Fruit fly (Drosophila melanogaster) whole organism, embryonic: ENCODE results near the gene Lerp.
A peak's percentile ranks its signal among the peaks of the same experiment; 100 is the strongest.

ENCODE experiments used
- ATbp ChIP-seq: fragments of 200-800 bp; sonication (Bioruptor generic); optimal IDR thresholded peaks from 2 replicates; lab custom pipeline; 2017; ENCODE audit warnings: missing biosample characterization, mild to moderate bottlenecking, missing genetic modification characterization, missing genetic modification reagents
- Asciz ChIP-seq: fragments of 200-800 bp; sonication (Bioruptor generic); optimal IDR thresholded peaks from 2 replicates; lab custom pipeline; 2017; ENCODE audit warnings: missing biosample characterization, mild to moderate bottlenecking, missing genetic modification characterization, missing genetic modification reagents
- Atf3 ChIP-seq: fragments of 200-800 bp; sonication (Bioruptor generic); optimal IDR thresholded peaks from 3 replicates; lab custom pipeline; 2016; ENCODE audit warnings: missing biosample characterization, missing genetic modification characterization
- CG10959 ChIP-seq: fragments of 200-800 bp; sonication (Bioruptor generic); IDR thresholded peaks from 2 replicates; pipeline ENCODE4 v1.3.6; 2022; ENCODE audit warnings: missing biosample characterization, missing genetic modification characterization
- CG11398 ChIP-seq: fragments of 200-800 bp; sonication (Bioruptor generic); optimal IDR thresholded peaks from 2 replicates; lab custom pipeline; 2016; ENCODE audit warnings: missing biosample characterization, missing genetic modification characterization
- CG11504 ChIP-seq: fragments of 200-800 bp; sonication (Bioruptor generic); optimal IDR thresholded peaks from 3 replicates; lab custom pipeline; 2019; ENCODE audit warnings: missing biosample characterization, mild to moderate bottlenecking, missing genetic modification characterization, moderate library complexity
- CG13894 ChIP-seq: fragments of 200-800 bp; sonication (Bioruptor generic); optimal IDR thresholded peaks from 3 replicates; lab custom pipeline; 2018; ENCODE audit warnings: missing biosample characterization, mild to moderate bottlenecking, missing genetic modification characterization, moderate library complexity
- CG14050 ChIP-seq: fragments of 200-800 bp; sonication (Bioruptor generic); IDR thresholded peaks from 3 replicates; pipeline ENCODE4 v1.3.6; 2022; ENCODE audit warnings: missing biosample characterization, missing genetic modification characterization
- CG15073 ChIP-seq: fragments of 200-800 bp; sonication (Bioruptor generic); optimal IDR thresholded peaks from 2 replicates; lab custom pipeline; 2016; ENCODE audit warnings: missing biosample characterization, missing genetic modification characterization
- CG15696 ChIP-seq: fragments of 200-800 bp; sonication (Bioruptor generic); optimal IDR thresholded peaks from 2 replicates; lab custom pipeline; 2019; ENCODE audit warnings: missing biosample characterization, mild to moderate bottlenecking, missing genetic modification characterization, moderate library complexity
- CG16815 ChIP-seq: fragments of 200-800 bp; sonication (Bioruptor generic); optimal IDR thresholded peaks from 3 replicates; lab custom pipeline; 2017; ENCODE audit warnings: missing biosample characterization, mild to moderate bottlenecking, missing genetic modification characterization
- CG18619 ChIP-seq: fragments of 200-800 bp; sonication (Bioruptor generic); optimal IDR thresholded peaks from 3 replicates; lab custom pipeline; 2017; ENCODE audit warnings: missing biosample characterization, mild to moderate bottlenecking, missing genetic modification characterization
- CG31365 ChIP-seq: fragments of 200-800 bp; sonication (Bioruptor generic); optimal IDR thresholded peaks from 2 replicates; lab custom pipeline; 2018; ENCODE audit warnings: missing biosample characterization, mild to moderate bottlenecking, missing genetic modification characterization
- CG3163 ChIP-seq: fragments of 200-800 bp; sonication (Bioruptor generic); optimal IDR thresholded peaks from 3 replicates; lab custom pipeline; 2016; ENCODE audit warnings: missing biosample characterization, missing genetic modification characterization
- CG4730 ChIP-seq: fragments of 200-800 bp; sonication (Bioruptor generic); IDR thresholded peaks from 2 replicates; pipeline ENCODE4 v1.3.6; 2022; ENCODE audit warnings: missing biosample characterization, missing genetic modification characterization
- CG7372 ChIP-seq: fragments of 200-800 bp; sonication (Bioruptor generic); IDR thresholded peaks from 2 replicates; pipeline ENCODE4 v1.3.6; 2022; ENCODE audit warnings: missing biosample characterization, missing genetic modification characterization
- CG8765 ChIP-seq: fragments of 200-800 bp; sonication (Bioruptor generic); IDR thresholded peaks from 2 replicates; pipeline ENCODE4 v1.3.6; 2022; ENCODE audit warnings: missing biosample characterization, missing genetic modification characterization
- Deaf1 ChIP-seq: fragments of 200-800 bp; optimal IDR thresholded peaks from 3 replicates; lab custom pipeline; 2019; ENCODE audit warnings: missing biosample characterization, mild to moderate bottlenecking, missing genetic modification characterization, moderate library complexity
- H15 ChIP-seq: fragments of 200-800 bp; sonication (Bioruptor generic); IDR thresholded peaks from 3 replicates; pipeline ENCODE4 v1.3.6; 2022; ENCODE audit warnings: missing biosample characterization, missing genetic modification characterization
- Hsf ChIP-seq: fragments of 200-800 bp; sonication (Bioruptor generic); optimal IDR thresholded peaks from 3 replicates; lab custom pipeline; 2016; ENCODE audit warnings: missing biosample characterization, missing genetic modification characterization
- Lhr ChIP-seq: fragments of 200-800 bp; sonication (Bioruptor generic); optimal IDR thresholded peaks from 3 replicates; lab custom pipeline; 2017; ENCODE audit warnings: mild to moderate bottlenecking, missing biosample characterization, missing genetic modification reagents, missing genetic modification characterization
- Med ChIP-seq: fragments of 200-800 bp; sonication (Bioruptor generic); peaks from one replicate; lab custom pipeline; 2016; ENCODE audit warnings: missing biosample characterization, missing genetic modification characterization, mild to moderate bottlenecking, inconsistent platforms, moderate library complexity
- Pdp1 ChIP-seq, 2 experiments: fragments of 200-800 bp; sonication (Bioruptor generic); optimal IDR thresholded peaks; 3 replicates each; lab custom pipeline; 2016; ENCODE audit warnings: missing biosample characterization in 2 of 2, missing genetic modification characterization in 2 of 2, mild to moderate bottlenecking in 1 of 2, moderate library complexity in 1 of 2
- Rfx ChIP-seq: fragments of 200-800 bp; sonication (Bioruptor generic); IDR thresholded peaks from 2 replicates; pipeline ENCODE4 v1.3.6; 2022; ENCODE audit warnings: missing biosample characterization, missing genetic modification characterization
- Sox100B ChIP-seq: fragments of 200-800 bp; sonication (Bioruptor generic); optimal IDR thresholded peaks from 3 replicates; lab custom pipeline; 2018; ENCODE audit warnings: missing biosample characterization, mild to moderate bottlenecking, missing genetic modification characterization
- Vsx1 ChIP-seq: fragments of 200-800 bp; sonication (Bioruptor generic); optimal IDR thresholded peaks from 2 replicates; lab custom pipeline; 2017; ENCODE audit warnings: missing biosample characterization, mild to moderate bottlenecking, missing genetic modification characterization, missing genetic modification reagents
- ac ChIP-seq: fragments of 200-800 bp; sonication (Bioruptor generic); optimal IDR thresholded peaks from 3 replicates; lab custom pipeline; 2017; ENCODE audit warnings: missing biosample characterization, mild to moderate bottlenecking, missing genetic modification characterization
- aop ChIP-seq: fragments of 200-800 bp; sonication (Bioruptor generic); IDR thresholded peaks from 2 replicates; pipeline ENCODE4 v1.3.6; 2022; ENCODE audit warnings: missing biosample characterization, missing genetic modification characterization
- ara ChIP-seq: fragments of 200-800 bp; sonication (Bioruptor generic); IDR thresholded peaks from 2 replicates; pipeline ENCODE4 v1.3.6; 2022; ENCODE audit warnings: missing biosample characterization, missing genetic modification characterization
- crc ChIP-seq: fragments of 200-800 bp; sonication (Bioruptor generic); optimal IDR thresholded peaks from 2 replicates; lab custom pipeline; 2016; ENCODE audit warnings: missing biosample characterization, missing genetic modification characterization
- dati ChIP-seq: fragments of 200-800 bp; sonication (Bioruptor generic); IDR thresholded peaks from 2 replicates; pipeline ENCODE4 v1.3.6; 2022; ENCODE audit warnings: missing biosample characterization, missing genetic modification characterization
- h ChIP-seq: fragments of >200 bp; optimal IDR thresholded peaks from 2 replicates; lab custom pipeline; 2017
- insv ChIP-seq, 2 experiments: fragments of 200-800 bp; sonication (Bioruptor generic); optimal IDR thresholded peaks; 3 replicates each; lab custom pipeline; 2016 to 2018; ENCODE audit warnings: missing biosample characterization in 2 of 2, missing genetic modification characterization in 2 of 2
- jigr1 ChIP-seq: fragments of 200-800 bp; sonication (Bioruptor generic); IDR thresholded peaks from 3 replicates; pipeline ENCODE4 v1.3.6; 2022; ENCODE audit warnings: missing biosample characterization, missing genetic modification characterization
- knrl ChIP-seq: fragments of 200-800 bp; sonication (Bioruptor generic); IDR thresholded peaks from 3 replicates; pipeline ENCODE4 v1.3.6; 2022; ENCODE audit warnings: missing biosample characterization, missing genetic modification characterization; ENCODE audit not compliant: partially characterized antibody
- lola ChIP-seq, 3 experiments: fragments of >200 bp in 2 of 3; fragments of 200-800 bp in 1 of 3; sonication (Bioruptor generic) in 1 of 3; optimal IDR thresholded peaks; 2 replicates each; lab custom pipeline; 2017 to 2019; ENCODE audit warnings: missing biosample characterization in 3 of 3, missing genetic modification characterization in 3 of 3, mild to moderate bottlenecking in 1 of 3, moderate library complexity in 1 of 3
- nom ChIP-seq: fragments of 200-800 bp; sonication (Bioruptor generic); optimal IDR thresholded peaks from 2 replicates; lab custom pipeline; 2017; ENCODE audit warnings: missing biosample characterization, missing genetic modification characterization, mild to moderate bottlenecking, moderate library complexity, missing genetic modification reagents
- odd ChIP-seq: fragments of 200-800 bp; sonication (Bioruptor generic); optimal IDR thresholded peaks from 2 replicates; lab custom pipeline; 2017; ENCODE audit warnings: missing biosample characterization, mild to moderate bottlenecking, missing genetic modification characterization
- pb ChIP-seq: fragments of 200-800 bp; sonication (Bioruptor generic); optimal IDR thresholded peaks from 3 replicates; lab custom pipeline; 2016; ENCODE audit warnings: missing biosample characterization, missing genetic modification characterization
- pho ChIP-seq: fragments of 200-800 bp; sonication (Bioruptor generic); optimal IDR thresholded peaks from 2 replicates; lab custom pipeline; 2016; ENCODE audit warnings: missing biosample characterization, missing genetic modification characterization
- prd ChIP-seq, 3 experiments: fragments of >200 bp in 2 of 3; fragments of 200-800 bp in 1 of 3; sonication (Bioruptor generic) in 1 of 3; optimal IDR thresholded peaks in 2 of 3; IDR thresholded peaks in 1 of 3; 2 replicates in 2 of 3; 3 replicates in 1 of 3; pipeline versions ENCODE4 v1.3.6 to Lab custom; 2017 to 2022; ENCODE audit warnings: missing biosample characterization in 1 of 3, missing genetic modification characterization in 1 of 3
- ranshi ChIP-seq: fragments of 200-800 bp; sonication (Bioruptor generic); IDR thresholded peaks from 2 replicates; pipeline ENCODE4 v1.3.6; 2022; ENCODE audit warnings: missing biosample characterization, missing genetic modification characterization
- run ChIP-seq: fragments of 200-800 bp; sonication (Bioruptor generic); optimal IDR thresholded peaks from 3 replicates; lab custom pipeline; 2018; ENCODE audit warnings: missing biosample characterization, mild to moderate bottlenecking, missing genetic modification characterization
- sd ChIP-seq: fragments of 200-800 bp; sonication (Bioruptor generic); optimal IDR thresholded peaks from 3 replicates; lab custom pipeline; 2018; ENCODE audit warnings: missing biosample characterization, mild to moderate bottlenecking, missing genetic modification characterization, moderate library complexity
- sens-2 ChIP-seq: fragments of 200-800 bp; sonication (Bioruptor generic); IDR thresholded peaks from 2 replicates; pipeline ENCODE4 v1.3.6; 2022; ENCODE audit warnings: missing biosample characterization, missing genetic modification characterization
- stwl ChIP-seq: fragments of 200-800 bp; sonication (Bioruptor generic); optimal IDR thresholded peaks from 3 replicates; lab custom pipeline; 2018; ENCODE audit warnings: missing biosample characterization, mild to moderate bottlenecking, missing genetic modification characterization, moderate library complexity
- tap ChIP-seq: fragments of 200-800 bp; optimal IDR thresholded peaks from 3 replicates; lab custom pipeline; 2019; ENCODE audit warnings: missing biosample characterization, mild to moderate bottlenecking, missing genetic modification characterization, moderate library complexity
- tio ChIP-seq: fragments of 200-800 bp; sonication (Bioruptor generic); optimal IDR thresholded peaks from 2 replicates; lab custom pipeline; 2017; ENCODE audit warnings: missing biosample characterization, missing genetic modification characterization, inconsistent platforms
- unpg ChIP-seq: fragments of 200-800 bp; sonication (Bioruptor generic); optimal IDR thresholded peaks from 3 replicates; lab custom pipeline; 2018; ENCODE audit warnings: missing biosample characterization, mild to moderate bottlenecking, missing genetic modification characterization, moderate library complexity

The Lerp gene

dm6 chr3R:26875544-26876027 lies 12.7 kb upstream of the Lerp start, which contains the start of gene Rb97D (continued):
- TF ChIP-seq CG15696 (tag; lab: Kevin White, UChicago) (peak; percentile 75), CG18619 (GFP tag; lab: Kevin White, UChicago) (peak; percentile 68), Rfx (peak; percentile 85), nom (peak; percentile 54), CG31365 (tag; lab: Kevin White, UChicago) (peak; percentile 21), aop (no peak), CG7372 (GFP tag; lab: Robert Waterston, UW) (0 out of 2 replicates have a peak, but pooled peaks have one; percentile 6), prd (optimal IDR thresholded peaks at IDR 0.05; lab: Kevin White, UChicago) (no peak), prd (GFP tag; IDR thresholded peaks at IDR 0.05; lab: Robert Waterston, UW) (peak; percentile 74; the same call in 2 of the 3 replicates), H15 (GFP tag; lab: Robert Waterston, UW) (peak; percentile 59; the same call in 1 of the 3 replicates), ATbp (GFP tag; lab: Kevin White, UChicago) (no peak), unpg (GFP tag; lab: Kevin White, UChicago) (peak; percentile 74), CG11398 (GFP tag; lab: Kevin White, UChicago) (peak; percentile 38), pb (GFP tag; lab: Kevin White, UChicago) (peak; percentile 55), h (no peak), Med (GFP tag; lab: Kevin White, UChicago) (peak; percentile 90), Sox100B (GFP tag; lab: Kevin White, UChicago) (peak; percentile 48), ac (peak; percentile 24), CG4730 (GFP tag; lab: Robert Waterston, UW) (peak; percentile 39; the same call in 1 of the 2 replicates), CG10959 (0 out of 2 replicates have a peak, but pooled peaks have one; percentile 25), Atf3 (GFP tag; lab: Kevin White, UChicago) (peak; percentile 7), CG14050 (GFP tag; lab: Robert Waterston, UW) (peak; percentile 47; the same call in 2 of the 3 replicates), Lhr (GFP tag; lab: Kevin White, UChicago) (peak; percentile 13), run (tag; lab: Kevin White, UChicago) (no peak), CG15073 (no peak), dati (GFP tag; lab: Robert Waterston, UW) (0 out of 2 replicates have a peak, but pooled peaks have one; percentile 2), Hsf (GFP tag; lab: Kevin White, UChicago) (peak; percentile 79), CG13894 (tag; lab: Kevin White, UChicago) (peak; percentile 44), odd (GFP tag; lab: Kevin White, UChicago) (no peak), Asciz (GFP tag; lab: Kevin White, UChicago) (peak; percentile 8), CG16815 (GFP tag; lab: Kevin White, UChicago) (peak; percentile 32), Pdp1 (GFP tag; optimal IDR thresholded peaks at IDR 0.05; lab: Kevin White, UChicago) (peak; percentile 64), crc (GFP tag; lab: Kevin White, UChicago) (peak; percentile 59), knrl (GFP tag; lab: Robert Waterston, UW) (peak; percentile 88), sens-2 (GFP tag; lab: Robert Waterston, UW) (peak; percentile 53), insv (GFP tag; optimal IDR thresholded peaks at IDR 0.05; lab: Kevin White, UChicago) (peak in 1 of 2 experiments; percentile 17), Deaf1 (tag; lab: Kevin White, UChicago) (peak; percentile 4), jigr1 (no peak), stwl (tag; lab: Kevin White, UChicago) (peak; percentile 70), sd (peak; percentile 35), tap (tag; lab: Kevin White, UChicago) (peak; percentile 14), Vsx1 (no peak), pho (GFP tag; lab: Kevin White, UChicago) (peak; percentile 58), ara (GFP tag; lab: Robert Waterston, UW) (peak; percentile 43; the same call in 1 of the 2 replicates), ranshi (GFP tag; lab: Robert Waterston, UW) (peak; percentile 50), CG3163 (GFP tag; lab: Kevin White, UChicago) (peak; percentile 34), CG8765 (peak; percentile 40; the same call in 1 of the 2 replicates), tio (GFP tag; lab: Kevin White, UChicago) (no peak), CG11504 (tag; lab: Kevin White, UChicago) (peak; percentile 70), lola (GFP tag; optimal IDR thresholded peaks at IDR 0.05; lab: Kevin White, UChicago) (peak in 1 of 3 experiments; percentile 73)
